Fruit fly (Drosophila melanogaster) whole organism, prepupa: Measurements from ENCODE around the gene Pfdn1.

Experiments
- CG6163 ChIP-seq: fragments of 200-800 bp; sonication (Bioruptor generic); IDR thresholded peaks from 3 replicates; pipeline ENCODE4 v1.3.6; 2022; ENCODE audit warnings: missing biosample characterization, missing genetic modification characterization
- spab ChIP-seq: fragments of 200-800 bp; sonication (Bioruptor generic); optimal IDR thresholded peaks from 2 replicates; lab custom pipeline; 2017; ENCODE audit warnings: missing biosample characterization, mild to moderate bottlenecking, missing genetic modification characterization, missing genetic modification reagents

DNA sequence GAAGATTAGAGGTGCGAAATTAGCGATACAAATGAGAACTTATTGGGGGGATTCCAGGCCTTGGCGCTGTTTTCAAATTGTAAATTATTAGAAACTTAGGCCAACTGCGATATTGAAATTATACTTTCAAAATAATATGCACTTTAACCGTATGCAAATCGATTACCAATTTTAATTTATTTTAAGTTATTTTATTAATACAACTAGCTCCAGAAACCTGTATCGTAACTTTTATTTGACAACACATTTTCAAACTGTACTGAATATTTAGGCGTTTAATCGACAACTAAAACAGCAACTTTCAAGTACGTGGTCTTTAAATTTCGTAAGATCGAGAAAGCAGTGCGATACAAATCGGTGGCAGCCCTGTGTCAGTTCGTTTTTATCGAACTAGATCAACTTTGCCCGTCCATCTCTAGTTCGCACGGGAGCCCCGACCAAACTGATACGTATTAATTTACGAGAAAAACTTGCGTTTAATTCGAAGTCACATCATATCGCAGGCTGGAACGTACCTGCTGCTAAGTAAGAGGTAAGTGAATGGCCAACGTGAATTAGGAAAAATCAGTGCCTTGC is 1.9 kb downstream of the Pfdn1 start, which contains the start of the genes CG9154 and Kr-h2:
- 0 out of 3 replicates have a peak, but pooled peaks have one; percentile 26 for TF ChIP-seq CG6163 (GFP tag; lab: Robert Waterston, UW)
- TF ChIP-seq spab (GFP tag; lab: Kevin White, UChicago), result no peak
